Worm (Caenorhabditis elegans) whole organism, late embryonic: ENCODE data around the gene srsx-32.

Experiments used
- C08G9.2 ChIP-seq: sonication (generic microtip); optimal IDR thresholded peaks from 2 replicates; lab custom pipeline; 2016; ENCODE audit warnings: mild to moderate bottlenecking, missing genetic modification characterization, moderate library complexity, missing compliant biosample characterization
- F13H6.1 ChIP-seq: sonication (generic microtip); optimal IDR thresholded peaks from 2 replicates; lab custom pipeline; 2016; ENCODE audit warnings: missing genetic modification characterization, missing compliant biosample characterization
- K09A11.1 ChIP-seq: sonication (generic microtip); optimal IDR thresholded peaks from 2 replicates; lab custom pipeline; 2017; ENCODE audit warnings: antibody characterized with exemption, mild to moderate bottlenecking, missing genetic modification characterization, missing compliant biosample characterization; ENCODE audit not compliant: insufficient read depth
- Y22D7AL.16 ChIP-seq: sonication (generic microtip); optimal IDR thresholded peaks from 2 replicates; lab custom pipeline; 2016; ENCODE audit warnings: missing genetic modification characterization, missing compliant biosample characterization
- ahr-1 ChIP-seq: sonication (generic microtip); optimal IDR thresholded peaks from 2 replicates; lab custom pipeline; 2016; ENCODE audit warnings: missing genetic modification characterization, missing compliant biosample characterization
- ama-1 ChIP-seq: fragments of 150-350 bp; optimal IDR thresholded peaks from 2 replicates; lab custom pipeline; 2014
- ceh-14 ChIP-seq: sonication (generic microtip); optimal IDR thresholded peaks from 2 replicates; lab custom pipeline; 2016; ENCODE audit warnings: missing genotype, missing genetic modification characterization, missing compliant biosample characterization
- ceh-18 ChIP-seq: sonication (generic microtip); optimal IDR thresholded peaks from 2 replicates; lab custom pipeline; 2016; ENCODE audit warnings: missing genetic modification characterization, missing compliant biosample characterization
- ceh-19 ChIP-seq: fragments of 200-800 bp; sonication (Bioruptor generic); optimal IDR thresholded peaks from 2 replicates; lab custom pipeline; 2018; ENCODE audit warnings: mild to moderate bottlenecking, missing genetic modification characterization, missing compliant biosample characterization
- ceh-2 ChIP-seq: sonication (generic microtip); optimal IDR thresholded peaks from 2 replicates; lab custom pipeline; 2016; ENCODE audit warnings: missing genotype, missing genetic modification characterization, missing compliant biosample characterization
- ceh-24 ChIP-seq: sonication (generic microtip); optimal IDR thresholded peaks from 2 replicates; lab custom pipeline; 2016; ENCODE audit warnings: mild to moderate bottlenecking, missing genetic modification characterization, missing compliant biosample characterization
- ceh-31 ChIP-seq: sonication (generic microtip); optimal IDR thresholded peaks from 2 replicates; lab custom pipeline; 2016; ENCODE audit warnings: missing genetic modification characterization, missing compliant biosample characterization
- ceh-48 ChIP-seq: sonication (generic microtip); optimal IDR thresholded peaks from 2 replicates; lab custom pipeline; 2016; ENCODE audit warnings: missing genetic modification characterization, inconsistent platforms, missing compliant biosample characterization
- ceh-9 ChIP-seq: sonication (generic microtip); optimal IDR thresholded peaks from 2 replicates; lab custom pipeline; 2016; ENCODE audit warnings: mild to moderate bottlenecking, missing genetic modification characterization, inconsistent platforms, missing compliant biosample characterization
- dmd-4 ChIP-seq: sonication (generic microtip); optimal IDR thresholded peaks from 2 replicates; lab custom pipeline; 2016; ENCODE audit warnings: borderline replicate concordance, missing genetic modification characterization, missing compliant biosample characterization
- ets-4 ChIP-seq: sonication (generic microtip); optimal IDR thresholded peaks from 2 replicates; lab custom pipeline; 2016; ENCODE audit warnings: missing genetic modification characterization, missing compliant biosample characterization
- fkh-10 ChIP-seq: fragments of 150-350 bp; optimal IDR thresholded peaks from 2 replicates; lab custom pipeline; 2014; ENCODE audit warnings: missing biosample characterization, missing genetic modification reagents, missing genetic modification characterization
- fkh-6 ChIP-seq: sonication (generic microtip); optimal IDR thresholded peaks from 2 replicates; lab custom pipeline; 2016; ENCODE audit warnings: missing genetic modification characterization, missing compliant biosample characterization
- gmeb-2 ChIP-seq: sonication (generic microtip); optimal IDR thresholded peaks from 2 replicates; lab custom pipeline; 2016; ENCODE audit warnings: missing genetic modification characterization, inconsistent platforms, missing compliant biosample characterization
- hlh-15 ChIP-seq: sonication (generic microtip); optimal IDR thresholded peaks from 2 replicates; lab custom pipeline; 2016; ENCODE audit warnings: missing genetic modification characterization, missing compliant biosample characterization
- hlh-8 ChIP-seq: sonication (generic microtip); optimal IDR thresholded peaks from 2 replicates; lab custom pipeline; 2016; ENCODE audit warnings: missing genotype, missing genetic modification characterization, missing compliant biosample characterization
- lim-6 ChIP-seq: sonication (generic microtip); optimal IDR thresholded peaks from 2 replicates; lab custom pipeline; 2016; ENCODE audit warnings: missing genetic modification characterization, missing compliant biosample characterization
- lin-11 ChIP-seq: fragments of 200-800 bp; sonication (Bioruptor generic); optimal IDR thresholded peaks from 2 replicates; lab custom pipeline; 2018; ENCODE audit warnings: mild to moderate bottlenecking, missing genetic modification characterization, missing compliant biosample characterization
- mec-3 ChIP-seq: sonication (generic microtip); optimal IDR thresholded peaks from 2 replicates; lab custom pipeline; 2016; ENCODE audit warnings: borderline replicate concordance, missing genetic modification characterization, missing compliant biosample characterization
- nhr-232 ChIP-seq: sonication (generic microtip); optimal IDR thresholded peaks from 2 replicates; lab custom pipeline; 2016; ENCODE audit warnings: missing genetic modification characterization, missing compliant biosample characterization
- pat-9 ChIP-seq: fragments of 200-800 bp; sonication (Bioruptor generic); optimal IDR thresholded peaks from 2 replicates; lab custom pipeline; 2018; ENCODE audit warnings: mild to moderate bottlenecking, missing genetic modification characterization, moderate library complexity, missing compliant biosample characterization
- pha-2 ChIP-seq: sonication (generic microtip); optimal IDR thresholded peaks from 2 replicates; lab custom pipeline; 2017; ENCODE audit warnings: mild to moderate bottlenecking, missing genetic modification characterization, missing compliant biosample characterization
- pha-4 ChIP-seq: fragments of 150-350 bp; optimal IDR thresholded peaks from 2 replicates; lab custom pipeline; 2018; ENCODE audit warnings: missing biosample characterization, missing genetic modification reagents, missing genetic modification characterization
- pros-1 ChIP-seq: fragments of 150-350 bp; optimal IDR thresholded peaks from 2 replicates; lab custom pipeline; 2014; ENCODE audit warnings: missing biosample characterization, missing genetic modification reagents, missing genetic modification characterization
- sdc-2 ChIP-seq: sonication (generic microtip); optimal IDR thresholded peaks from 2 replicates; lab custom pipeline; 2016; ENCODE audit warnings: missing genotype, missing genetic modification characterization, missing compliant biosample characterization
- sox-2 ChIP-seq: fragments of 200-800 bp; sonication (Bioruptor generic); IDR thresholded peaks from 2 replicates; pipeline ENCODE4 v1.3.6; 2022; ENCODE audit warnings: missing genetic modification reagents, missing genetic modification characterization, missing compliant biosample characterization
- sox-4 ChIP-seq: sonication (generic microtip); optimal IDR thresholded peaks from 2 replicates; lab custom pipeline; 2017; ENCODE audit warnings: mild to moderate bottlenecking, missing genetic modification characterization, inconsistent platforms, missing compliant biosample characterization
- syd-9 ChIP-seq: sonication (generic microtip); optimal IDR thresholded peaks from 2 replicates; lab custom pipeline; 2016; ENCODE audit warnings: mild to moderate bottlenecking, missing genetic modification characterization, moderate library complexity, missing compliant biosample characterization
- unc-3 ChIP-seq, 2 experiments: fragments of 200-800 bp in 1 of 2; sonication (Bioruptor generic) in 1 of 2; sonication (generic microtip) in 1 of 2; conservative IDR thresholded peaks in 1 of 2; optimal IDR thresholded peaks in 1 of 2; 2 replicates each; pipeline versions ENCODE4 v1.3.6 to Lab custom; 2016 to 2022; ENCODE audit warnings: missing compliant biosample characterization in 2 of 2, missing genetic modification characterization in 2 of 2, missing genetic modification reagents in 1 of 2
- unc-42 ChIP-seq: sonication (generic microtip); optimal IDR thresholded peaks from 2 replicates; lab custom pipeline; 2016; ENCODE audit warnings: missing genotype, missing genetic modification characterization, missing compliant biosample characterization
- unc-86 ChIP-seq: sonication (generic microtip); optimal IDR thresholded peaks from 2 replicates; lab custom pipeline; 2016; ENCODE audit warnings: missing genetic modification characterization, missing compliant biosample characterization
- zip-5 ChIP-seq: sonication (generic microtip); optimal IDR thresholded peaks from 2 replicates; lab custom pipeline; 2016; ENCODE audit warnings: missing genetic modification characterization, missing compliant biosample characterization

Gene srsx-32

ce11 chrV:7009461-7009860, 7.7 kb upstream of the srsx-32 start, which contains the start of gene C33G8.2:
Gene C33G8.2, plus strand, starts transcription at chrV:7009761.
- TF ChIP-seq ceh-18 (tag; lab: Kevin White, UChicago) (no peak), ceh-48 (tag; lab: Kevin White, UChicago) (no peak), gmeb-2 (tag; lab: Kevin White, UChicago) (no peak), ets-4 (no peak), C08G9.2 (no peak), pha-4 (tag; lab: Kevin White, UChicago) (no peak), lim-6 (no peak), ama-1 (lab: Kevin White, UChicago) (no peak)

- no peak for TF ChIP-seq ceh-9 (tag; lab: Kevin White, UChicago)
- TF ChIP-seq ama-1 (lab: Kevin White, UChicago), result no peak
- TF ChIP-seq unc-3 (GFP tag; conservative IDR thresholded peaks at IDR 0.05; lab: Robert Waterston, UW), result no peak
- TF ChIP-seq unc-3 (tag; optimal IDR thresholded peaks at IDR 0.05; lab: Kevin White, UChicago), result no peak
- no peak for TF ChIP-seq sox-4 (tag; lab: Kevin White, UChicago)
- TF ChIP-seq sdc-2 (tag; lab: Kevin White, UChicago), result no peak
- no peak for TF ChIP-seq ceh-2 (tag; lab: Kevin White, UChicago)
- TF ChIP-seq dmd-4 (tag; lab: Kevin White, UChicago), result no peak
- TF ChIP-seq K09A11.1 (tag; lab: Kevin White, UChicago), result no peak
- TF ChIP-seq hlh-8, result no peak
- no peak for TF ChIP-seq ceh-18 (tag; lab: Kevin White, UChicago)
- TF ChIP-seq zip-5 (tag; lab: Kevin White, UChicago), result no peak
- TF ChIP-seq pha-2 (tag; lab: Kevin White, UChicago), result no peak
- TF ChIP-seq mec-3 (tag; lab: Kevin White, UChicago), result no peak
- no peak for TF ChIP-seq hlh-15 (tag; lab: Kevin White, UChicago)
- no peak for TF ChIP-seq pros-1 (tag; lab: Kevin White, UChicago)
- TF ChIP-seq fkh-6, result no peak
- no peak for TF ChIP-seq syd-9 (tag; lab: Kevin White, UChicago)
- TF ChIP-seq fkh-10 (GFP tag; lab: Kevin White, UChicago), result no peak
- no peak for TF ChIP-seq ceh-19 (GFP tag; lab: Kevin White, UChicago)
- no peak for TF ChIP-seq ceh-14
Measured at ce11 chrV:7012617-7013016, 4.5 kb upstream of the srsx-32 start, which contains the start of gene srw-127. Gene srw-127, plus strand, starts transcription at chrV:7012917.

DNA sequence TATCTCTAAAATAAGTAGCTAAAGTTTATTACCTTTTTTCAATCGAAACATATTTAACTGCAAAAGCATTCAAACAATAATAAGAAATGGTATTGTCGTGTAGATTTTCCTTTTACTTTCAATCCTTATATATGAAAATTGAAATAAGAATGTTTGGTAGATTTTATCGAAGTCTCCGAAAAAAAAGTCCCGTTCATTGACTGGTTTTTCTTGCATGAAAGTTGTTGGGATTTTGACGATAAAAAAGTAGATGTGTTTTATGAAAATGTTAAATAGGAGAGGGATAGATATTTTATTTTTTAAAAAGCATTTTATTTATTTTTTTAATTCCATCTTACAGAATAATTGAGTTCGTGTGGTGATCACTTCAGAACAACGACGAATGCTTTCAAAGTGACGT, 1.3 kb upstream of the srsx-32 start, which contains the start of gene C33G8.13:
Gene C33G8.13, minus strand, starts transcription at position 101 of the 400 bp plus-strand sequence.
- no peak for TF ChIP-seq sox-4 (tag; lab: Kevin White, UChicago)
- no peak for TF ChIP-seq ceh-31 (tag; lab: Kevin White, UChicago)
- TF ChIP-seq hlh-8, result no peak
- no peak for TF ChIP-seq Y22D7AL.16 (tag; lab: Kevin White, UChicago)
- no peak for TF ChIP-seq ceh-9 (tag; lab: Kevin White, UChicago)
- TF ChIP-seq fkh-6, result no peak
- no peak for TF ChIP-seq gmeb-2 (tag; lab: Kevin White, UChicago)
- TF ChIP-seq, all 69 proteins: peak for 0

- TF ChIP-seq pha-2 (tag; lab: Kevin White, UChicago), result no peak
- no peak for TF ChIP-seq ceh-9 (tag; lab: Kevin White, UChicago)
- TF ChIP-seq sox-2, result no peak
- TF ChIP-seq, all 69 proteins: peak for 0
Measured at ce11 chrV:7021772-7022171, 4.6 kb downstream of the srsx-32 start, which contains the start of gene F20A1.4. Gene F20A1.4, minus strand, starts transcription at chrV:7021872.

- TF ChIP-seq unc-42 (tag; lab: Kevin White, UChicago), result no peak
- no peak for TF ChIP-seq hlh-8
- no peak for TF ChIP-seq mec-3 (tag; lab: Kevin White, UChicago)
- no peak for TF ChIP-seq ceh-18 (tag; lab: Kevin White, UChicago)
- TF ChIP-seq pat-9 (tag; lab: Kevin White, UChicago), result no peak
- no peak for TF ChIP-seq nhr-232 (tag; lab: Kevin White, UChicago)
- TF ChIP-seq ahr-1 (tag; lab: Kevin White, UChicago), result no peak
- TF ChIP-seq lin-11, result no peak
- TF ChIP-seq F13H6.1, result no peak
- TF ChIP-seq dmd-4 (tag; lab: Kevin White, UChicago), result no peak
- no peak for TF ChIP-seq unc-86
- TF ChIP-seq pha-4 (tag; lab: Kevin White, UChicago), result no peak
- TF ChIP-seq Y22D7AL.16 (tag; lab: Kevin White, UChicago), result no peak
- no peak for TF ChIP-seq ceh-24 (tag; lab: Kevin White, UChicago)
- no peak for TF ChIP-seq K09A11.1 (tag; lab: Kevin White, UChicago)
Measured at ce11 chrV:7022981-7023380, 5.8 kb downstream of the srsx-32 start.
